Worm (Caenorhabditis elegans) whole organism, young adult: ENCODE results near the gene srv-4.
A peak's percentile ranks its signal among the peaks of the same experiment; 100 is the strongest.

ENCODE experiments used
- C17E4.6 ChIP-seq: fragments of 200-800 bp; sonication (Bioruptor generic); IDR thresholded peaks from 2 replicates; pipeline ENCODE4 v1.3.6; 2022; ENCODE audit warnings: missing genetic modification reagents, missing genetic modification characterization, missing compliant biosample characterization
- D2030.7 ChIP-seq: fragments of 200-800 bp; sonication (Bioruptor generic); IDR thresholded peaks from 2 replicates; pipeline ENCODE4 v1.3.6; 2022; ENCODE audit warnings: missing genetic modification reagents, missing genetic modification characterization, missing compliant biosample characterization
- F10E7.11 ChIP-seq: sonication (generic microtip); optimal IDR thresholded peaks from 2 replicates; lab custom pipeline; 2017; ENCODE audit warnings: mild to moderate bottlenecking, missing genetic modification characterization, moderate library complexity, missing compliant biosample characterization
- K11D2.4 ChIP-seq: fragments of 200-800 bp; sonication (Bioruptor generic); IDR thresholded peaks from 2 replicates; pipeline ENCODE4 v1.3.6; 2022; ENCODE audit warnings: missing genetic modification reagents, missing genetic modification characterization, missing compliant biosample characterization
- T26A5.8 ChIP-seq: sonication (generic microtip); optimal IDR thresholded peaks from 2 replicates; lab custom pipeline; 2016; ENCODE audit warnings: missing genetic modification characterization, missing compliant biosample characterization
- Y53F4B.3 ChIP-seq: fragments of 200-800 bp; sonication (Bioruptor generic); IDR thresholded peaks from 2 replicates; pipeline ENCODE4 v1.3.6; 2022; ENCODE audit warnings: missing genetic modification reagents, missing genetic modification characterization, missing compliant biosample characterization
- Y79H2A.3 ChIP-seq: fragments of 200-800 bp; sonication (Bioruptor generic); conservative IDR thresholded peaks from 2 replicates; pipeline ENCODE4 v1.3.6; 2022; ENCODE audit warnings: missing genetic modification reagents, missing genetic modification characterization, missing compliant biosample characterization
- ZK185.1 ChIP-seq: sonication (generic microtip); optimal IDR thresholded peaks from 2 replicates; lab custom pipeline; 2016; ENCODE audit warnings: mild to moderate bottlenecking, missing genetic modification characterization, missing compliant biosample characterization; ENCODE audit not compliant: poor library complexity, severe bottlenecking
- akir-1 ChIP-seq: fragments of 200-800 bp; sonication (Bioruptor generic); optimal IDR thresholded peaks from 2 replicates; lab custom pipeline; 2018; ENCODE audit warnings: mild to moderate bottlenecking, missing genetic modification characterization, moderate library complexity, missing compliant biosample characterization
- aptf-3 ChIP-seq: fragments of 200-800 bp; sonication (Bioruptor generic); IDR thresholded peaks from 2 replicates; pipeline ENCODE4 v1.3.6; 2022; ENCODE audit warnings: missing genetic modification characterization, missing compliant biosample characterization
- bed-1 ChIP-seq: fragments of 200-800 bp; sonication (Bioruptor generic); IDR thresholded peaks from 2 replicates; pipeline ENCODE4 v1.3.6; 2022; ENCODE audit warnings: missing genetic modification reagents, missing genetic modification characterization, missing compliant biosample characterization
- ccch-3 ChIP-seq: fragments of 200-800 bp; sonication (Bioruptor generic); optimal IDR thresholded peaks from 2 replicates; lab custom pipeline; 2018; ENCODE audit warnings: mild to moderate bottlenecking, missing genetic modification characterization, missing compliant biosample characterization
- ceh-100 ChIP-seq: fragments of 200-800 bp; sonication (Bioruptor generic); IDR thresholded peaks from 2 replicates; pipeline ENCODE4 v1.3.6; 2022; ENCODE audit warnings: missing genetic modification reagents, missing genetic modification characterization, missing compliant biosample characterization
- ceh-40 ChIP-seq: fragments of 200-800 bp; sonication (Bioruptor generic); IDR thresholded peaks from 2 replicates; pipeline ENCODE4 v1.3.6; 2022; ENCODE audit warnings: missing genetic modification characterization, missing compliant biosample characterization
- ceh-91 ChIP-seq: fragments of 200-800 bp; sonication (Bioruptor generic); IDR thresholded peaks from 2 replicates; pipeline ENCODE4 v1.3.6; 2022; ENCODE audit warnings: missing genetic modification reagents, missing genetic modification characterization, missing compliant biosample characterization
- die-1 ChIP-seq: sonication (generic microtip); optimal IDR thresholded peaks from 2 replicates; lab custom pipeline; 2016; ENCODE audit warnings: missing genotype, mild to moderate bottlenecking, missing genetic modification characterization, missing compliant biosample characterization
- dox-1 ChIP-seq: fragments of 200-800 bp; sonication (Bioruptor generic); IDR thresholded peaks from 2 replicates; pipeline ENCODE4 v1.3.6; 2022; ENCODE audit warnings: missing genetic modification reagents, missing genetic modification characterization, missing compliant biosample characterization
- egrh-3 ChIP-seq: fragments of 200-800 bp; sonication (Bioruptor generic); IDR thresholded peaks from 2 replicates; pipeline ENCODE4 v1.3.6; 2022; ENCODE audit warnings: missing genetic modification reagents, missing genetic modification characterization, missing compliant biosample characterization
- fkh-3 ChIP-seq: sonication (generic microtip); optimal IDR thresholded peaks from 2 replicates; lab custom pipeline; 2016; ENCODE audit warnings: mild to moderate bottlenecking, missing genetic modification characterization, missing compliant biosample characterization
- him-1 ChIP-seq: sonication (generic microtip); optimal IDR thresholded peaks from 2 replicates; lab custom pipeline; 2016; ENCODE audit warnings: missing genotype, missing genetic modification reagents, missing genetic modification characterization, missing compliant biosample characterization
- hlh-26 ChIP-seq: fragments of 200-800 bp; sonication (Bioruptor generic); conservative IDR thresholded peaks from 2 replicates; pipeline ENCODE4 v1.3.6; 2022; ENCODE audit warnings: missing genetic modification reagents, missing genetic modification characterization, missing compliant biosample characterization
- let-526 ChIP-seq: fragments of 200-800 bp; sonication (Bioruptor generic); IDR thresholded peaks from 2 replicates; pipeline ENCODE4 v1.3.6; 2022; ENCODE audit warnings: missing genetic modification reagents, missing genetic modification characterization, missing compliant biosample characterization
- let-607 ChIP-seq, 2 experiments: fragments of 200-800 bp in 1 of 2; sonication (Bioruptor generic) in 1 of 2; sonication (generic microtip) in 1 of 2; optimal IDR thresholded peaks; 2 replicates each; lab custom pipeline; 2016 to 2018; ENCODE audit warnings: mild to moderate bottlenecking in 2 of 2, missing compliant biosample characterization in 2 of 2, missing genetic modification characterization in 2 of 2, moderate library complexity in 2 of 2, missing genotype in 1 of 2
- lin-40 ChIP-seq: sonication (generic microtip); optimal IDR thresholded peaks from 2 replicates; lab custom pipeline; 2016; ENCODE audit warnings: missing genetic modification characterization, mild to moderate bottlenecking, missing compliant biosample characterization, missing genotype, missing genetic modification reagents
- lin-54 ChIP-seq: fragments of 200-800 bp; sonication (Bioruptor generic); optimal IDR thresholded peaks from 2 replicates; lab custom pipeline; 2018; ENCODE audit warnings: mild to moderate bottlenecking, missing genetic modification characterization, missing compliant biosample characterization
- lir-1 ChIP-seq: fragments of 200-800 bp; sonication (Bioruptor generic); conservative IDR thresholded peaks from 2 replicates; pipeline ENCODE4 v1.3.6; 2022; ENCODE audit warnings: missing genetic modification reagents, missing genetic modification characterization, missing compliant biosample characterization
- madf-10 ChIP-seq: sonication (generic microtip); optimal IDR thresholded peaks from 2 replicates; lab custom pipeline; 2016; ENCODE audit warnings: mild to moderate bottlenecking, missing genetic modification characterization, missing compliant biosample characterization
- mxl-1 ChIP-seq: sonication (generic microtip); optimal IDR thresholded peaks from 2 replicates; lab custom pipeline; 2016; ENCODE audit warnings: missing genetic modification characterization, missing compliant biosample characterization
- nfyb-1 ChIP-seq: fragments of 200-800 bp; sonication (Bioruptor generic); IDR thresholded peaks from 2 replicates; pipeline ENCODE4 v1.3.6; 2022; ENCODE audit warnings: missing genetic modification reagents, missing genetic modification characterization, missing compliant biosample characterization
- nhr-120 ChIP-seq: fragments of 200-800 bp; sonication (Bioruptor generic); IDR thresholded peaks from 2 replicates; pipeline ENCODE4 v1.3.6; 2022; ENCODE audit warnings: missing genetic modification characterization, missing compliant biosample characterization
- nhr-90 ChIP-seq: sonication (generic microtip); optimal IDR thresholded peaks from 2 replicates; lab custom pipeline; 2016; ENCODE audit warnings: missing genotype, mild to moderate bottlenecking, missing genetic modification characterization, missing compliant biosample characterization
- rpc-1 ChIP-seq, 2 experiments: fragments of 150-350 bp in 1 of 2; sonication (generic microtip) in 1 of 2; optimal IDR thresholded peaks; 2 replicates each; lab custom pipeline; 2014 to 2018; ENCODE audit warnings: missing biosample characterization in 1 of 2, missing genetic modification characterization in 1 of 2, missing genetic modification reagents in 1 of 2, missing genotype in 1 of 2
- somi-1 ChIP-seq: fragments of 200-800 bp; sonication (Bioruptor generic); optimal IDR thresholded peaks from 2 replicates; lab custom pipeline; 2018; ENCODE audit warnings: mild to moderate bottlenecking, missing genetic modification characterization, missing compliant biosample characterization
- sptf-2 ChIP-seq: fragments of 200-800 bp; sonication (Bioruptor generic); optimal IDR thresholded peaks from 2 replicates; lab custom pipeline; 2018; ENCODE audit warnings: mild to moderate bottlenecking, missing genetic modification characterization, missing compliant biosample characterization
- unc-130 ChIP-seq: sonication (generic microtip); optimal IDR thresholded peaks from 2 replicates; lab custom pipeline; 2016; ENCODE audit warnings: missing genetic modification reagents, missing genetic modification characterization, missing compliant biosample characterization
- xnd-1 ChIP-seq: sonication (generic microtip); optimal IDR thresholded peaks from 2 replicates; lab custom pipeline; 2016; ENCODE audit warnings: missing genotype, missing genetic modification reagents, missing genetic modification characterization, missing compliant biosample characterization
- zfh-2 ChIP-seq: fragments of 200-800 bp; sonication (Bioruptor generic); conservative IDR thresholded peaks from 2 replicates; pipeline ENCODE4 v1.3.6; 2022; ENCODE audit warnings: missing genetic modification reagents, missing genetic modification characterization, missing compliant biosample characterization
- zim-3 ChIP-seq: sonication (generic microtip); optimal IDR thresholded peaks from 2 replicates; lab custom pipeline; 2017; ENCODE audit warnings: mild to moderate bottlenecking, missing genetic modification characterization, moderate library complexity, missing compliant biosample characterization
- ztf-18 ChIP-seq: sonication (generic microtip); optimal IDR thresholded peaks from 2 replicates; lab custom pipeline; 2016; ENCODE audit warnings: missing genotype, mild to moderate bottlenecking, missing genetic modification characterization, missing compliant biosample characterization
- ztf-22 ChIP-seq: fragments of 200-800 bp; sonication (Bioruptor generic); optimal IDR thresholded peaks from 2 replicates; lab custom pipeline; 2018; ENCODE audit warnings: mild to moderate bottlenecking, missing genetic modification characterization, moderate library complexity, missing compliant biosample characterization
- ztf-25 ChIP-seq: fragments of 200-800 bp; sonication (Bioruptor generic); IDR thresholded peaks from 2 replicates; pipeline ENCODE4 v1.3.6; 2022; ENCODE audit warnings: missing genetic modification reagents, missing genetic modification characterization, missing compliant biosample characterization
- ztf-26 ChIP-seq: sonication (generic microtip); optimal IDR thresholded peaks from 2 replicates; lab custom pipeline; 2017; ENCODE audit warnings: missing genetic modification characterization, missing compliant biosample characterization
- ztf-6 ChIP-seq: fragments of 200-800 bp; sonication (Bioruptor generic); IDR thresholded peaks from 2 replicates; pipeline ENCODE4 v1.3.6; 2022; ENCODE audit warnings: missing genetic modification reagents, missing genetic modification characterization, missing compliant biosample characterization

The srv-4 gene

DNA sequence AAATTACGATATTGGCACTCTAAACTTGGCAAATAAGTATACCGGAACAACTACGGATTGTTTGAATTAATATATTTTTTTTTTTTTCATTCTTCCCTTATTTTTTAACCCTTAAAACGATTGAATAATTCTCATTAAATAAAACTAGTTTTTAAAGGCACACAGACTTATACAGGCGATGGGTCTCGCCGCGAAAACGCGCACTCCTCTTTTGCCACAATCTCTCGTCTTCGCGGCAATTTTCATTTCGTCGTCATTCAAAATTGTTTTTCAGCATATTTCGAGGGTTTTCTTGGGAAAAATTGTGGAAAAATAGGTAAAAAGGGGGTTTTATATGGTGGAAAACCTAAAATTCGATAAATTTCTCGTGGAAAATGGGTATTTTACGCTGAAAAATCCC is 40.9 kb downstream of the srv-4 start (continued):
- TF ChIP-seq fkh-3, result no peak
- no peak for TF ChIP-seq ccch-3 (GFP tag; lab: Kevin White, UChicago)
- no peak for TF ChIP-seq mxl-1
- TF ChIP-seq ztf-26 (tag; lab: Kevin White, UChicago), result no peak
- TF ChIP-seq xnd-1, result no peak
- no peak for TF ChIP-seq nhr-90 (tag; lab: Kevin White, UChicago)
- no peak for TF ChIP-seq T26A5.8 (tag; lab: Kevin White, UChicago)
- no peak for TF ChIP-seq C17E4.6 (GFP tag; lab: Robert Waterston, UW)
- no peak for TF ChIP-seq nhr-120 (GFP tag; lab: Robert Waterston, UW)
- no peak for TF ChIP-seq zfh-2 (GFP tag; lab: Robert Waterston, UW)
- TF ChIP-seq lin-54 (GFP tag; lab: Kevin White, UChicago), result peak; percentile 38
- no peak for TF ChIP-seq K11D2.4 (GFP tag; lab: Robert Waterston, UW)
- TF ChIP-seq hlh-26, result no peak
- TF ChIP-seq die-1 (tag; lab: Kevin White, UChicago), result no peak
- no peak for TF ChIP-seq ztf-6
- TF ChIP-seq ztf-25 (GFP tag; lab: Robert Waterston, UW), result no peak
- TF ChIP-seq ceh-100 (GFP tag; lab: Robert Waterston, UW), result no peak
- no peak for TF ChIP-seq him-1 (tag; lab: Kevin White, UChicago)
- no peak for TF ChIP-seq rpc-1 (optimal IDR thresholded peaks at IDR 0.05; lab: Kevin White, UChicago)
- TF ChIP-seq rpc-1 (tag; optimal IDR thresholded peaks at IDR 0.05; lab: Kevin White, UChicago), result no peak

DNA sequence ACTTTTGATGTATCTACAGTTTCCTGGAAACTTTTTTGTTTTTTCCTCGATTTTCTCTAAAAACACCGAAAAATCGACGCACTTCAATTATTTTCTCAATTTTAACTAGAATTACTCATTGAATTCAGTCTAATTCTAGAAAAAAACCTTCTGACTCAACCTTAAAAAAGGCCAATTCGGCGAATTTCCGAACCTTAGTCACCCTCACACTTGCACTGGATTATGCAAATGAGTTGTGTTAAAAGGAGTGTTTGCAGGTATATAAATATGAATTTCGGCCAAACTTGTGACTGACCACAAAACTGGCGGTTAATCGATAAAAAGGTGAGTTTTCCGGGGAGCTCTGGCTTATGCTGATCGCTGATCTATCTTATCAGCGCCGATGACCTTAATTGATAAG is 41.7 kb downstream of the srv-4 start, which contains the start of gene ttr-20:
ttr-20 (plus strand) TSS at position 301 of the 400 bp plus-strand sequence.
- TF ChIP-seq sptf-2 (GFP tag; lab: Kevin White, UChicago), result no peak

DNA sequence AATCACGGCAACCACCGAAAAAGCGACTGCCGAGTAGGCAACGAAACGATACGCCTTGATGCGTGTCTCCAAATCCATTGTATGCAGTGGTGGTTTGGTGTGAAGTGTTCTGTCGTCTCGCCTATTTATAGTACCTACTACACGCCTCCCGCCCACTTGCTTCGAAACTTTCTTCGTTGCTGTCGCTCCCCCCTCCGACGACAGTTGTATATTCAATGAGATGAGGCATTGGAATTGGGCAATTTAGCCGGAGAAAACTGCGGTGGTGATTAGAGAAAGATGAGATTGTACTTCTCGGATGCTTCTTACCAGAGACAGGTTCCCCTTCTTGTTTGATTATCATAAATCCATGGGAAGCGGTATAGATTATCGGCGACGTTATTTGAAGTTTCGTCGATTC is 43.7 kb downstream of the srv-4 start, which contains the start of gene col-34:
col-34 (minus strand) TSS at position 101 of the 400 bp plus-strand sequence.
- TF ChIP-seq K11D2.4 (GFP tag; lab: Robert Waterston, UW) (no peak), ZK185.1 (no peak)
- TF ChIP-seq, all 124 proteins: peak for 0

DNA sequence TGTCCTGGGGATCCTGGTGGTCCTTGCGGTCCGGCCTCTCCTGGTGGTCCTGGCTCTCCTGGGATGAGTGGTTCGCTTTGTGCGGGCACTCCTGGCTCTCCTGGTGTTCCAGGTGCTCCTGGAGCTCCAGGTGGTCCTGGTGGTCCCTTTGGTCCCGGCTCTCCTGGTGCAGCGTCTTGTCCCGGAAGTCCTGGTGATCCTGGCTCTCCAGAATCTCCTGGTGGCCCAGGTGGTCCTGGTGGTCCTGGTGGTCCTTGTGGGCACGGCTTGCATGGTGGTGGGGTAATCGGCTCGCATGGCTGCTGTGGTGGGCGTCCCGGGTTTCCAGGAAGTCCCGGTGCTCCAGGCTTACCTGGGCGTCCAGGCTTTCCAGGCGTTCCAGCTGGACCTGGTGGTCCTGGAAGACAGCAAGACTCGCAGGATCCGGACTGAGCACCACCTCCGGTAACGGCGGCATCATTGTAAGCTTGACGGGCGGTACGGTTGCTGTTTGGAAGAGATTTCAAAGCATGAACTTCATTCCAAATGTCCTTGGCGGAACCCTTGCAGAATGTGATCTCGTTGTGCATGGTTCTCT is 44.3 kb downstream of the srv-4 start:
- TF ChIP-seq lir-1 (GFP tag; lab: Robert Waterston, UW) (no peak), fkh-3 (no peak), ztf-25 (GFP tag; lab: Robert Waterston, UW) (no peak), zim-3 (tag; lab: Kevin White, UChicago) (no peak), egrh-3 (GFP tag; lab: Robert Waterston, UW) (peak; percentile 94), nfyb-1 (GFP tag; lab: Robert Waterston, UW) (no peak), akir-1 (GFP tag; lab: Kevin White, UChicago) (no peak), ztf-22 (no peak), sptf-2 (GFP tag; lab: Kevin White, UChicago) (peak; percentile 5), zfh-2 (GFP tag; lab: Robert Waterston, UW) (peak; percentile 91), Y53F4B.3 (GFP tag; lab: Robert Waterston, UW) (no peak), madf-10 (no peak), F10E7.11 (tag; lab: Kevin White, UChicago) (no peak), unc-130 (GFP tag; lab: Kevin White, UChicago) (no peak), ceh-40 (GFP tag; lab: Robert Waterston, UW) (no peak), D2030.7 (GFP tag; lab: Robert Waterston, UW) (no peak), ceh-91 (GFP tag; lab: Robert Waterston, UW) (no peak), let-607 (tag; optimal IDR thresholded peaks at IDR 0.05; lab: Kevin White, UChicago) (no peak), somi-1 (no peak), him-1 (tag; lab: Kevin White, UChicago) (no peak), dox-1 (0 out of 2 replicates have a peak, but pooled peaks have one; percentile 29), lin-40 (tag; lab: Kevin White, UChicago) (no peak), Y79H2A.3 (GFP tag; lab: Robert Waterston, UW) (no peak), mxl-1 (no peak), let-526 (GFP tag; lab: Robert Waterston, UW) (0 out of 2 replicates have a peak, but pooled peaks have one; percentile 18), aptf-3 (no peak), ztf-18 (no peak), ztf-6 (no peak), bed-1 (GFP tag; lab: Robert Waterston, UW) (no peak)
